Worm (Caenorhabditis elegans) whole organism, L4 larva: ENCODE results near the gene sphk-1.
A peak's percentile ranks its signal among the peaks of the same experiment; 100 is the strongest.

Source experiments
- D1046.2 ChIP-seq: fragments of 200-800 bp; sonication (Bioruptor generic); IDR thresholded peaks from 2 replicates; pipeline ENCODE4 v1.3.6; 2022; ENCODE audit warnings: missing genetic modification characterization, missing compliant biosample characterization
- T20F7.1 ChIP-seq: fragments of 200-800 bp; sonication (Bioruptor generic); optimal IDR thresholded peaks from 2 replicates; lab custom pipeline; 2018; ENCODE audit warnings: mild to moderate bottlenecking, missing genetic modification characterization, missing compliant biosample characterization
- Y105C5A.15 ChIP-seq: fragments of 200-800 bp; sonication (Bioruptor generic); IDR thresholded peaks from 2 replicates; pipeline ENCODE4 v1.3.6; 2022; ENCODE audit warnings: missing genetic modification characterization, missing compliant biosample characterization
- Y5F2A.4 ChIP-seq: fragments of 200-800 bp; sonication (Bioruptor generic); optimal IDR thresholded peaks from 2 replicates; lab custom pipeline; 2018; ENCODE audit warnings: mild to moderate bottlenecking, missing genetic modification characterization, missing compliant biosample characterization
- ZK337.2 ChIP-seq: fragments of 200-800 bp; sonication (Bioruptor generic); IDR thresholded peaks from 2 replicates; pipeline ENCODE4 v1.3.6; 2022; ENCODE audit warnings: missing genetic modification reagents, missing genetic modification characterization, missing compliant biosample characterization
- ZK546.5 ChIP-seq, 2 experiments: sonication (generic microtip); optimal IDR thresholded peaks; 2 replicates each; lab custom pipeline; 2017; ENCODE audit warnings: missing biosample characterization in 2 of 2, missing genetic modification characterization in 2 of 2
- aha-1 ChIP-seq: fragments of 150-350 bp; peaks from one replicate; lab custom pipeline; 2014; ENCODE audit warnings: missing biosample characterization, missing genetic modification characterization
- ceh-32 ChIP-seq: sonication (generic microtip); optimal IDR thresholded peaks from 2 replicates; lab custom pipeline; 2016; ENCODE audit warnings: mild to moderate bottlenecking, missing genetic modification characterization, missing compliant biosample characterization; ENCODE audit not compliant: poor library complexity
- ceh-44 ChIP-seq: fragments of 200-800 bp; sonication (Bioruptor generic); IDR thresholded peaks from 2 replicates; pipeline ENCODE4 v1.3.6; 2022; ENCODE audit warnings: missing genetic modification reagents, missing genetic modification characterization, missing compliant biosample characterization
- cey-2 ChIP-seq: sonication (generic microtip); optimal IDR thresholded peaks from 3 replicates; lab custom pipeline; 2017; ENCODE audit warnings: missing genetic modification characterization, mild to moderate bottlenecking, missing compliant biosample characterization, antibody characterized with exemption, borderline replicate concordance; ENCODE audit not compliant: insufficient read depth
- ctbp-1 ChIP-seq: fragments of 200-800 bp; sonication (Bioruptor generic); IDR thresholded peaks from 2 replicates; pipeline ENCODE4 v1.3.6; 2022; ENCODE audit warnings: missing genetic modification reagents, missing genetic modification characterization, missing compliant biosample characterization
- dmd-6 ChIP-seq: fragments of 200-800 bp; sonication (Bioruptor generic); IDR thresholded peaks from 2 replicates; pipeline ENCODE4 v1.3.6; 2022; ENCODE audit warnings: missing genetic modification reagents, missing genetic modification characterization, missing compliant biosample characterization
- dmd-8 ChIP-seq: fragments of 200-800 bp; sonication (Bioruptor generic); IDR thresholded peaks from 2 replicates; pipeline ENCODE4 v1.3.6; 2022; ENCODE audit warnings: missing genetic modification characterization, missing compliant biosample characterization
- dmd-9 ChIP-seq: fragments of 200-800 bp; sonication (Bioruptor generic); IDR thresholded peaks from 2 replicates; pipeline ENCODE4 v1.3.6; 2022; ENCODE audit warnings: missing genetic modification reagents, missing genetic modification characterization, missing compliant biosample characterization
- duxl-1 ChIP-seq: sonication (generic microtip); optimal IDR thresholded peaks from 2 replicates; lab custom pipeline; 2016; ENCODE audit warnings: mild to moderate bottlenecking, missing genetic modification characterization, moderate library complexity, missing compliant biosample characterization; ENCODE audit not compliant: poor library complexity
- dve-1 ChIP-seq: sonication (generic microtip); optimal IDR thresholded peaks from 2 replicates; lab custom pipeline; 2017; ENCODE audit warnings: antibody characterized with exemption, mild to moderate bottlenecking, missing genetic modification characterization, missing compliant biosample characterization; ENCODE audit not compliant: insufficient read depth
- egl-43 ChIP-seq: fragments of 200-800 bp; sonication (Bioruptor generic); IDR thresholded peaks from 2 replicates; pipeline ENCODE4 v1.3.6; 2022; ENCODE audit warnings: missing genetic modification reagents, missing genetic modification characterization, missing compliant biosample characterization
- gei-8 ChIP-seq: fragments of 200-800 bp; sonication (Bioruptor generic); optimal IDR thresholded peaks from 2 replicates; lab custom pipeline; 2018; ENCODE audit warnings: mild to moderate bottlenecking, missing genetic modification characterization, missing compliant biosample characterization
- hif-1 ChIP-seq, 2 experiments: sonication (generic microtip); optimal IDR thresholded peaks; 2 replicates each; lab custom pipeline; 2016 to 2017; ENCODE audit warnings: missing compliant biosample characterization in 2 of 2, missing genetic modification characterization in 2 of 2, missing genetic modification reagents in 2 of 2, missing genotype in 2 of 2, mild to moderate bottlenecking in 1 of 2
- hlh-11 ChIP-seq: fragments of 200-800 bp; sonication (Bioruptor generic); optimal IDR thresholded peaks from 2 replicates; lab custom pipeline; 2018; ENCODE audit warnings: mild to moderate bottlenecking, missing genetic modification characterization, missing compliant biosample characterization
- hlh-30 ChIP-seq: sonication (generic microtip); optimal IDR thresholded peaks from 2 replicates; lab custom pipeline; 2017; ENCODE audit warnings: antibody characterized with exemption, mild to moderate bottlenecking, missing genetic modification characterization, missing compliant biosample characterization; ENCODE audit not compliant: insufficient read depth
- jun-1 ChIP-seq: fragments of 150-350 bp; optimal IDR thresholded peaks from 2 replicates; lab custom pipeline; 2014; ENCODE audit warnings: missing biosample characterization, missing genetic modification reagents, missing genetic modification characterization
- lin-1 ChIP-seq: fragments of 200-800 bp; sonication (Bioruptor generic); IDR thresholded peaks from 2 replicates; pipeline ENCODE4 v1.3.6; 2022; ENCODE audit warnings: missing genetic modification reagents, missing genetic modification characterization, missing compliant biosample characterization
- lin-13 ChIP-seq: fragments of 150-350 bp; optimal IDR thresholded peaks from 2 replicates; lab custom pipeline; 2014; ENCODE audit warnings: missing biosample characterization, missing genetic modification reagents, missing genetic modification characterization
- lin-38 ChIP-seq: fragments of 200-800 bp; sonication (Bioruptor generic); IDR thresholded peaks from 2 replicates; pipeline ENCODE4 v1.3.6; 2022; ENCODE audit warnings: missing genetic modification reagents, missing genetic modification characterization, missing compliant biosample characterization
- lsy-2 ChIP-seq, 2 experiments: fragments of 150-350 bp in 1 of 2; sonication (generic microtip) in 1 of 2; optimal IDR thresholded peaks; 2 replicates each; lab custom pipeline; 2014 to 2017; ENCODE audit warnings: missing biosample characterization in 2 of 2, missing genetic modification characterization in 2 of 2
- madf-9 ChIP-seq: fragments of 200-800 bp; sonication (Bioruptor generic); conservative IDR thresholded peaks from 2 replicates; pipeline ENCODE4 v1.3.6; 2022; ENCODE audit warnings: missing genetic modification reagents, missing genetic modification characterization, missing compliant biosample characterization
- mdl-1 ChIP-seq, 2 experiments: fragments of 150-350 bp in 1 of 2; sonication (generic microtip) in 1 of 2; optimal IDR thresholded peaks; 2 replicates each; lab custom pipeline; 2014 to 2017; ENCODE audit warnings: missing biosample characterization in 2 of 2, missing genetic modification characterization in 2 of 2
- mep-1 ChIP-seq: fragments of 150-350 bp; sonication (generic microtip); optimal IDR thresholded peaks from 3 replicates; lab custom pipeline; 2014; ENCODE audit warnings: missing biosample characterization, missing genetic modification characterization
- mes-2 ChIP-seq: sonication (generic microtip); optimal IDR thresholded peaks from 2 replicates; lab custom pipeline; 2016; ENCODE audit warnings: missing genotype, mild to moderate bottlenecking, missing genetic modification characterization, missing compliant biosample characterization; ENCODE audit not compliant: poor library complexity, severe bottlenecking
- mxl-3 ChIP-seq: fragments of 200-800 bp; sonication (Bioruptor generic); optimal IDR thresholded peaks from 2 replicates; lab custom pipeline; 2018; ENCODE audit warnings: mild to moderate bottlenecking, missing genetic modification characterization, missing compliant biosample characterization
- nhr-28 ChIP-seq: fragments of 150-350 bp; optimal IDR thresholded peaks from 2 replicates; lab custom pipeline; 2014; ENCODE audit warnings: missing biosample characterization, missing genetic modification characterization
- nhr-42 ChIP-seq: fragments of 200-800 bp; sonication (Bioruptor generic); IDR thresholded peaks from 2 replicates; pipeline ENCODE4 v1.3.6; 2022; ENCODE audit warnings: missing genetic modification characterization, missing compliant biosample characterization
- nhr-6 ChIP-seq: fragments of 150-350 bp; optimal IDR thresholded peaks from 2 replicates; lab custom pipeline; 2014; ENCODE audit warnings: missing biosample characterization, missing genetic modification characterization
- nhr-77 ChIP-seq: fragments of 150-350 bp; optimal IDR thresholded peaks from 2 replicates; lab custom pipeline; 2014; ENCODE audit warnings: missing biosample characterization, missing genetic modification characterization
- php-3 ChIP-seq: fragments of 200-800 bp; sonication (Bioruptor generic); IDR thresholded peaks from 2 replicates; pipeline ENCODE4 v1.3.6; 2022; ENCODE audit warnings: missing genetic modification reagents, missing genetic modification characterization, missing compliant biosample characterization
- saeg-2 ChIP-seq: fragments of 200-800 bp; sonication (Bioruptor generic); IDR thresholded peaks from 2 replicates; pipeline ENCODE4 v1.3.6; 2022; ENCODE audit warnings: missing genetic modification reagents, missing genetic modification characterization, missing compliant biosample characterization
- set-16 ChIP-seq: fragments of 200-800 bp; sonication (Bioruptor generic); IDR thresholded peaks from 2 replicates; pipeline ENCODE4 v1.3.6; 2022; ENCODE audit warnings: missing genetic modification reagents, missing genetic modification characterization, missing compliant biosample characterization
- snpc-1.2 ChIP-seq: fragments of 200-800 bp; sonication (Bioruptor generic); IDR thresholded peaks from 2 replicates; pipeline ENCODE4 v1.3.6; 2022; ENCODE audit warnings: missing genetic modification reagents, missing genetic modification characterization, missing compliant biosample characterization
- spr-1 ChIP-seq: sonication (generic microtip); optimal IDR thresholded peaks from 2 replicates; lab custom pipeline; 2016; ENCODE audit warnings: mild to moderate bottlenecking, missing genetic modification characterization, missing compliant biosample characterization
- tra-1 ChIP-seq: fragments of 200-800 bp; sonication (Bioruptor generic); IDR thresholded peaks from 2 replicates; pipeline ENCODE4 v1.3.6; 2022; ENCODE audit warnings: missing genetic modification reagents, missing genetic modification characterization, missing compliant biosample characterization
- unc-130 ChIP-seq: sonication (generic microtip); optimal IDR thresholded peaks from 2 replicates; lab custom pipeline; 2016; ENCODE audit warnings: missing genetic modification reagents, missing genetic modification characterization, missing compliant biosample characterization
- unc-62 ChIP-seq, 3 experiments: fragments of 150-350 bp in 1 of 3; sonication (generic microtip); optimal IDR thresholded peaks in 2 of 3; peaks in 1 of 3; 1 replicate in 1 of 3; 2 replicates in 2 of 3; lab custom pipeline; 2014 to 2017; ENCODE audit warnings: missing biosample characterization in 3 of 3, missing genetic modification characterization in 3 of 3, missing genetic modification reagents in 3 of 3, missing genotype in 1 of 3
- zag-1 ChIP-seq: fragments of 150-350 bp; optimal IDR thresholded peaks from 2 replicates; lab custom pipeline; 2014; ENCODE audit warnings: missing biosample characterization, missing genetic modification characterization
- zfp-3 ChIP-seq: fragments of 200-800 bp; sonication (Bioruptor generic); conservative IDR thresholded peaks from 2 replicates; pipeline ENCODE4 v1.3.6; 2022; ENCODE audit warnings: missing genetic modification reagents, missing genetic modification characterization, missing compliant biosample characterization
- ztf-7 ChIP-seq: fragments of 150-350 bp; optimal IDR thresholded peaks from 2 replicates; lab custom pipeline; 2014; ENCODE audit warnings: missing biosample characterization, missing genetic modification characterization

sphk-1 gene

ce11 chrII:8742006-8742847 lies 40.8 kb upstream of the sphk-1 start (continued):
- TF ChIP-seq cey-2 (tag; lab: Kevin White, UChicago) (peak; percentile 74), dve-1 (tag; lab: Kevin White, UChicago) (peak; percentile 68), dmd-6 (peak; percentile 69), mdl-1 (tag; optimal IDR thresholded peaks at IDR 0.05; lab: Kevin White, UChicago) (peak; percentile 91 to 92), ctbp-1 (GFP tag; lab: Robert Waterston, UW) (no peak), unc-62 (GFP tag; optimal IDR thresholded peaks at IDR 0.05 in 1 of 2; lab: Kevin White, UChicago) (peak in 1 of 2 experiments; percentile 99), unc-62 (tag; optimal IDR thresholded peaks at IDR 0.05; lab: Kevin White, UChicago) (no peak), lin-1 (GFP tag; lab: Robert Waterston, UW) (peak; percentile 74), nhr-77 (tag; lab: Kevin White, UChicago) (peak; percentile 30), tra-1 (peak; percentile 77), lin-13 (GFP tag; lab: Kevin White, UChicago) (peak; percentile 15), unc-130 (GFP tag; lab: Kevin White, UChicago) (no peak), hlh-11 (tag; lab: Kevin White, UChicago) (peak; percentile 80), lsy-2 (tag; optimal IDR thresholded peaks at IDR 0.05; lab: Kevin White, UChicago) (peak in 1 of 2 experiments; percentile 58), mes-2 (tag; lab: Kevin White, UChicago) (peak; percentile 15), egl-43 (no peak), aha-1 (tag; lab: Kevin White, UChicago) (peak; percentile 99), mep-1 (tag; lab: Kevin White, UChicago) (peak; percentile 34), gei-8 (GFP tag; lab: Kevin White, UChicago) (peak; percentile 79), madf-9 (GFP tag; lab: Robert Waterston, UW) (no peak)

ce11 chrII:8741277-8741676 lies 39.8 kb upstream of the sphk-1 start:
- TF ChIP-seq saeg-2 (GFP tag; lab: Robert Waterston, UW) (no peak), spr-1 (no peak), hif-1 (tag; optimal IDR thresholded peaks at IDR 0.05; lab: Kevin White, UChicago) (peak in 1 of 2 experiments; percentile 58), hlh-30 (tag; lab: Kevin White, UChicago) (peak; percentile 73), aha-1 (tag; lab: Kevin White, UChicago) (peak; percentile 97), dmd-8 (GFP tag; lab: Robert Waterston, UW) (no peak), ctbp-1 (GFP tag; lab: Robert Waterston, UW) (no peak), ztf-7 (tag; lab: Kevin White, UChicago) (no peak), Y105C5A.15 (no peak), nhr-28 (tag; lab: Kevin White, UChicago) (peak; percentile 16), php-3 (GFP tag; lab: Robert Waterston, UW) (0 out of 2 replicates have a peak, but pooled peaks have one; percentile 5), mes-2 (tag; lab: Kevin White, UChicago) (no peak), duxl-1 (tag; lab: Kevin White, UChicago) (no peak), nhr-6 (tag; lab: Kevin White, UChicago) (no peak), nhr-42 (GFP tag; lab: Robert Waterston, UW) (no peak), set-16 (GFP tag; lab: Robert Waterston, UW) (no peak), dmd-9 (GFP tag; lab: Robert Waterston, UW) (no peak), mdl-1 (tag; optimal IDR thresholded peaks at IDR 0.05; lab: Kevin White, UChicago) (peak in 1 of 2 experiments; percentile 54), snpc-1.2 (GFP tag; lab: Robert Waterston, UW) (no peak), ZK337.2 (no peak), zag-1 (tag; lab: Kevin White, UChicago) (no peak), ZK546.5 (tag; optimal IDR thresholded peaks at IDR 0.05; lab: Kevin White, UChicago) (no peak), T20F7.1 (GFP tag; lab: Kevin White, UChicago) (no peak), lsy-2 (tag; optimal IDR thresholded peaks at IDR 0.05; lab: Kevin White, UChicago) (peak in 1 of 2 experiments; percentile 39), zfp-3 (GFP tag; lab: Robert Waterston, UW) (no peak), mxl-3 (peak; percentile 49), lin-38 (GFP tag; lab: Robert Waterston, UW) (no peak), Y5F2A.4 (GFP tag; lab: Kevin White, UChicago) (no peak), D1046.2 (GFP tag; lab: Robert Waterston, UW) (no peak), ceh-44 (no peak), jun-1 (tag; lab: Kevin White, UChicago) (no peak), ceh-32 (tag; lab: Kevin White, UChicago) (no peak)
